Worm (Caenorhabditis elegans) whole organism, early embryonic: ENCODE measurements around the gene F41E6.15.

Experiments
- F13C5.2 ChIP-seq: sonication (generic microtip); optimal IDR thresholded peaks from 2 replicates; lab custom pipeline; 2017; ENCODE audit warnings: mild to moderate bottlenecking, missing genetic modification characterization, inconsistent platforms, missing compliant biosample characterization
- aly-1 ChIP-seq: sonication (generic microtip); optimal IDR thresholded peaks from 2 replicates; lab custom pipeline; 2016; ENCODE audit warnings: missing genetic modification characterization, missing compliant biosample characterization
- ama-1 ChIP-seq: fragments of 150-350 bp; optimal IDR thresholded peaks from 2 replicates; lab custom pipeline; 2014
- ceh-13 ChIP-seq: fragments of 200-800 bp; sonication (Bioruptor generic); optimal IDR thresholded peaks from 2 replicates; lab custom pipeline; 2018; ENCODE audit warnings: mild to moderate bottlenecking, missing genetic modification characterization, missing compliant biosample characterization
- ets-7 ChIP-seq: sonication (generic microtip); optimal IDR thresholded peaks from 2 replicates; lab custom pipeline; 2016; ENCODE audit warnings: missing genotype, missing genetic modification characterization, missing compliant biosample characterization
- hmbx-1 ChIP-seq: sonication (generic microtip); optimal IDR thresholded peaks from 2 replicates; lab custom pipeline; 2016; ENCODE audit warnings: mild to moderate bottlenecking, missing genetic modification characterization, missing compliant biosample characterization
- hnd-1 ChIP-seq: sonication (generic microtip); optimal IDR thresholded peaks from 2 replicates; lab custom pipeline; 2016; ENCODE audit warnings: missing genetic modification characterization, missing compliant biosample characterization
- pes-1 ChIP-seq: fragments of 200-800 bp; sonication (Bioruptor generic); IDR thresholded peaks from 2 replicates; pipeline ENCODE4 v1.3.6; 2022; ENCODE audit warnings: missing genetic modification reagents, missing genetic modification characterization, missing compliant biosample characterization
- scrt-1 ChIP-seq: fragments of 200-800 bp; sonication (Bioruptor generic); IDR thresholded peaks from 2 replicates; pipeline ENCODE4 v1.3.6; 2022; ENCODE audit warnings: missing genetic modification characterization, missing compliant biosample characterization
- sea-1 ChIP-seq: fragments of 200-800 bp; sonication (Bioruptor generic); conservative IDR thresholded peaks from 2 replicates; pipeline ENCODE4 v1.3.6; 2022; ENCODE audit warnings: missing genetic modification characterization, missing compliant biosample characterization
- tbx-11 ChIP-seq: fragments of 200-800 bp; sonication (Bioruptor generic); IDR thresholded peaks from 2 replicates; pipeline ENCODE4 v1.3.6; 2022; ENCODE audit warnings: missing genetic modification characterization, missing compliant biosample characterization
- tra-4 ChIP-seq: sonication (generic microtip); optimal IDR thresholded peaks from 2 replicates; lab custom pipeline; 2017; ENCODE audit warnings: missing genetic modification characterization, missing compliant biosample characterization

DNA sequence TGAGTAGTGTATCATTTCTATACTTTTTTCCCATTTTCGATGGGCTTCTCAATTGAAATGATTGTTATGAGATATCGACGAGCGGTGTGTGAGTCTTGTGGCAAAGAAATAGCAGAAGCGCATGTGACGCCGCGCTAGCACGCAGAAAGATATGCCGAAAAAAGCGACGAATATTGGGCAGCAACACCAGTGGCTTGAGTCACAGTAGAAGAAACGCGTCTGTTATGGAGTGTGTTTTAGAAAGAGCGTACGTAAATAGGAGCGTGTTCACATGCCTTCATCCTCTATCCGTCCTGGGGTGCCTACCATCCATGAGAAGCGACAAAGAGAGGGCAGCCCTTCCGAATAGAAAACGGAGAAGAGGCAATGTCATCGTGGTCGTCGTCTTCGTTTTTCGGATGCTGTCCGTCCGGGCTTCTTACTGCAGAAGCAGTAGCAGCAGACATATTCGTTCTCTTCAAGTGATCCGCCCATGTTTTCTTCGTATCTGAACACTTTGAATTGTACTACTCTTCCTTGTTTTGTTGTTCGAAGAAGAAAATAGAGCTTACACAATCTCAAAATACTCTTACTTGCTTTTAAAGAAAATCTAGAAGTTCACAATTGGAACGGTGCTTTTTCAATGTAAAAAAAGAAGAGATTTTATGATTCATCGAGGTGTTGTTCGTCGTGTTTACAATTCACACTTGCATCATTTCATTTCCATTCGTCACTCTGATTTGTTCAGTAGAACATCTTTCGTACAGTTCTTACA, 7.4 kb upstream of the F41E6.15 start:
- no peak for TF ChIP-seq tra-4 (tag; lab: Kevin White, UChicago)
- no peak for TF ChIP-seq ama-1
- no peak for TF ChIP-seq tbx-11 (GFP tag; lab: Robert Waterston, UW)
- TF ChIP-seq scrt-1 (GFP tag; lab: Robert Waterston, UW) = no peak
- TF ChIP-seq hmbx-1 (tag; lab: Kevin White, UChicago) = no peak
- no peak for TF ChIP-seq ets-7 (tag; lab: Kevin White, UChicago)
- no peak for TF ChIP-seq hnd-1 (tag; lab: Kevin White, UChicago)
- no peak for TF ChIP-seq sea-1 (GFP tag; lab: Robert Waterston, UW)
- no peak for TF ChIP-seq ceh-13 (GFP tag; lab: Kevin White, UChicago)
- TF ChIP-seq F13C5.2 (tag; lab: Kevin White, UChicago) = no peak
- TF ChIP-seq pes-1 (GFP tag; lab: Robert Waterston, UW) = no peak
- TF ChIP-seq aly-1 = peak; percentile 18
